Worm (Caenorhabditis elegans): ENCODE data around the gene Y27F2A.8.
"Not testable (repeated sequence)": the region's sequence is repeated elsewhere in the genome, so short reads cannot be mapped to it uniquely, and the experiment has no call there.

Gene Y27F2A.8

DNA sequence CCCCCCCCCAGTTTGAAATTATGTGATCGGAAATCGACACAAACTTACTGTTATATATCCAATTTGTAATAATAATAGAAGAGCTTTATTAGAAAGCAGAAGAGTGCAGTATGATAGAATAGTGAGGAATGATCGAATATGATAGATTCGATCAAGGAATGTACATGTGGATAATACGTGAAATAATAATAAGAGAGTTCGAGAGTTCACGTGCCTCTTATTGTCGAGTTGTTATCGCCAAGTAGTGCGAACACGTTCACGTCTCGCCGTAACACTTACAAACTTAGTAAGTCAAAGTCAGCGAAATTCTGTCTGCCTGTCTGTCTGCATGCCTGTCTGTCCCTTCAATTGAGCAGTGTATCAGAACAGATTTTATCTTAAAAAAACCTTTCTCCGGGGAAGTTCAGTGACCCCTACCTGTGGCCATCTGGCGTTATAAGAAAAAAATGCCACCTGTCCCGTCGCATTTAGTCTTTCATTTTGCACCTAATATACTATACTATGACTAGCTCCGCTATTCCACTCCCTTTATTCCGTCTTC is at the start of gene Y27F2A.8, which contains the start of gene Y27F2A.6:
Y27F2A.8 (plus strand) TSS at position 491 of the 541 bp plus-strand sequence.
Y27F2A.6 (minus strand) TSS at position 101 of the 541 bp plus-strand sequence.
- not testable (repeated sequence) for TF ChIP-seq ceh-34 (tag; optimal IDR thresholded peaks at IDR 0.05); pat-9 (tag; optimal IDR thresholded peaks at IDR 0.05); ceh-45 (GFP tag; IDR thresholded peaks at IDR 0.05)

DNA sequence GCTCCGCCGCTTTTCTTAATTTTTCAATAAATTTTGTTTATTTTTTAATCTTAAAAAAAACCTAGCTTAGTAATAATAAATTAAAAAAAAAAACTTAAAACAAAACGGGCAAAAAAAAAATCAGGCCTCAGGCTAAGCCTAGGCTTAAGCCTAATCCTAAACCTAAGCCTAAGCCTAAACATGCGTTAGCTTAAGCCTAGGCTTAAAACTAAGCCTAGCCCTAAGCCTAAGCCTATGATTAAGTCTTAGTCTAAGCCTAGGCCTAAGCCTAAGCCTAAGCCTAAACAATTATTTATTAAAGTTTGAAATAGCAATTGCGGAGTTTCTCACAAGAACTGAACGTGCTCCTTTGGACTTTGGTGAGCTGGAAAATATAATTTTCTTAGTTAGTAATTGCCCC is 48.3 kb upstream of the Y27F2A.8 start:
- no peak for TF ChIP-seq T23F11.4 (GFP tag; optimal IDR thresholded peaks at IDR 0.05)
- no peak for TF ChIP-seq ama-1 (optimal IDR thresholded peaks at IDR 0.05)
- TF ChIP-seq dve-1 (tag; optimal IDR thresholded peaks at IDR 0.05) = peak; percentile 63

DNA sequence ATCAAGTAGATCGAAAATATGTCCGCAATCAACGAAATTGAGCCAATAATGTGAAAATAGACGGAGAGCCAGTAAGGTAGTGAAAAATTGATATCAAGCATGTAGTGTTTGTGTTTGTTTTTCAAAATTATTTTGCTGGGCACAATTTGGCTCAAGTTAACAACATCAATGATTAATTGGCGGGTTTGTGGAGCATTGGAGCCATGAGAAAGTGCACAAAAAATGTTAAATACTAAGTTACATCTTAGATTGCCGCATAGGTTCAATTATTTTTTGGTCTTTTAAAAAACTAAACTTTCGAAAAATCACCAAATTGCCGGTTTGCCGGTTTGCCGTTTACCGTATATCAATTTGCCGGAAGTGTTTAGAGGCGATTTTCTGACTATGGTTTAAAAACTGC is 45.8 kb upstream of the Y27F2A.8 start, which contains the start of gene sri-54:
sri-54 (minus strand) TSS at position 101 of the 400 bp plus-strand sequence.
- no peak for TF ChIP-seq unc-86 (tag; optimal IDR thresholded peaks at IDR 0.05)
- TF ChIP-seq dve-1 (tag; optimal IDR thresholded peaks at IDR 0.05) = no peak
- no peak for TF ChIP-seq sox-2 (GFP tag; IDR thresholded peaks at IDR 0.05)
- TF ChIP-seq ets-4 (tag; optimal IDR thresholded peaks at IDR 0.05) = no peak
- no peak for TF ChIP-seq madf-2 (tag; optimal IDR thresholded peaks at IDR 0.05)
- no peak for TF ChIP-seq rnt-1 (tag; optimal IDR thresholded peaks at IDR 0.05)
- no peak for TF ChIP-seq elt-4 (tag; optimal IDR thresholded peaks at IDR 0.05)
- TF ChIP-seq ceh-2 (tag; optimal IDR thresholded peaks at IDR 0.05) = no peak
- no peak for TF ChIP-seq T23F11.4 (GFP tag; optimal IDR thresholded peaks at IDR 0.05)
- no peak for TF ChIP-seq ceh-24 (tag; optimal IDR thresholded peaks at IDR 0.05)
- no peak for TF ChIP-seq che-1 (tag; optimal IDR thresholded peaks at IDR 0.05)
- no peak for TF ChIP-seq ref-2 (tag; optimal IDR thresholded peaks at IDR 0.05)
- no peak for TF ChIP-seq nhr-11 (tag; optimal IDR thresholded peaks at IDR 0.05)
- no peak for TF ChIP-seq ceh-30 (tag; optimal IDR thresholded peaks at IDR 0.05)

DNA sequence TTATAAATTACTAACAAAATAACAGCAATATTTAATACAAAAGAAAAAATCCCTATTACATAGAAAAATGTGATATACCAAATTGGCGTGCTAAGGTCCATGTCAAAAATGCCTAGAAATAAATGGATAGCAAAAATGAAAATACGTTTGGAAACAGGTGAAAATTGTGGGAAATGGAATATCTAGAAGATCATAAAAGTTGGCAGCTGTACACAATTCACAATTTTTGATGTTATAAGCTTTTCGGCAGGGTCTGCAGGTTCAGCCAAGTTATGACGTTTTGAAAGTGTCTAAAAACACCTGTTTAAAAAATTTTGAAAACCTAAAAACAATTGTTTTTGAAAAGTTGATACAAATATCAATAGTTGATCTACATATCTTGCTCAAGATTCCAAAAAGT is 40.7 kb upstream of the Y27F2A.8 start, which contains the start of gene sri-42:
sri-42 (minus strand) TSS at position 101 of the 400 bp plus-strand sequence.
- TF ChIP-seq F13H6.1, pros-1, nhr-232 (tag; optimal IDR thresholded peaks at IDR 0.05): not testable (repeated sequence)

DNA sequence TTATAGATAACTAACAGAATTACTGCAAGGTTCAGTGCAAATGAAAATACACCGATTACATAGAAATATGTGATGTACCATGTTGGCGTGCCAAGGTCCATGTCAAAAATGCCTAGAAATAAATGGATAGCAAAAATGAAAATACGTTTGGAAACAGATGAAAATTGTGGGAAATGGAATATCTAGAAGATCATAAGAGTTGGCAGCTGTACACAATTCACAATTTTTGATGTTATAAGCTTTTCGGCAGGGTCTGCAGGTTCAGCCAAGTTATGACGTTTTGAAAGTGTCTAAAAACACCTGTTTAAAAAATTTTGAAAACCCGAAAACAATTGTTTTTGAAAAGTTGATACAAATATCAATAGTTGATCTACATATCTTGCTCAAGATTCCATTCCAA is 39.0 kb upstream of the Y27F2A.8 start, which contains the start of gene sri-43:
sri-43 (minus strand) TSS at position 101 of the 400 bp plus-strand sequence.
- TF ChIP-seq ceh-45 (GFP tag; IDR thresholded peaks at IDR 0.05); mec-3 (tag; optimal IDR thresholded peaks at IDR 0.05; ENCODE audit: borderline replicate concordance); tbx-2 (tag; optimal IDR thresholded peaks at IDR 0.05): not testable (repeated sequence)

DNA sequence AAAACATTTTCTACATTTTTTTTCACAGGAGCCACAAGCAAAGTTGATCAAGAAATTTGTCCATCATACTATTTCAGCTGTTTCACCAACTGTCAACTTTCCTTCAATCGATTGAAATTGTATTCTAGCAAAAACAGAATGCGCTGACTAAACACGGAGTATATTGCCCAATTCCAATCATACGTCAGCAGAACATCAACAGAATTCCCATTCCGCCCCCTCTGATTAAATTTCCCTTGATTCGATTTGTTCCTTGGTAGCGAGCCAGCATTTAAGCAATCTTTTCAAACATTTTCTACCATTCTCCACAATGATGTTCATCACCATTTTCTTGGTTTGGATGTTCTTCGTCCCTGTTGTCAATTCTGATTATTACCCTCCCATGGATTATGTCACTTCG is 37.7 kb upstream of the Y27F2A.8 start, which contains the start of gene T10D4.15:
T10D4.15 (plus strand) TSS at position 301 of the 400 bp plus-strand sequence.
- no peak for TF ChIP-seq fkh-6 (tag; optimal IDR thresholded peaks at IDR 0.05)
- no peak for TF ChIP-seq hlh-13 (GFP tag; optimal IDR thresholded peaks at IDR 0.05)
- TF ChIP-seq sdc-2 (tag; optimal IDR thresholded peaks at IDR 0.05) = no peak
- TF ChIP-seq pqm-1 (tag; optimal IDR thresholded peaks at IDR 0.05) = no peak

DNA sequence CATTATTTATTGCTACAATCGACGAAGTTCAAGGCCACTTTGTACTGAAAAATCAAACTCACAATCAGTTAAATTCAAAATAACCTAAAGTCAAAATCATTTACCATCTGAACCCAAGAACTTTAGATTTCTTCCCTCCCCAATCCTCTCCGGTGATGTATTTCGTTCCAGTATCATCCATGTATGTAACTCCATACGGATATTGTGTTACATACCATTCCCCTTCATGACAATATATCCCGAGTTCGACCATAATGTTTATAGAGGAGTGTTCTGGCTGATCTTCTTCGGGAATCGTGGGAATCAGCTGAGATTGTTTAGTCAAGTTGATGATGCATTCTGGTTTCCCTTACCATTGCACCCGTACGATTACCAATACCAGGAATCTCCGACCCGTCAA is 35.2 kb upstream of the Y27F2A.8 start:
- TF ChIP-seq unc-42 (tag; optimal IDR thresholded peaks at IDR 0.05) = no peak
- TF ChIP-seq hlh-8 (tag; optimal IDR thresholded peaks at IDR 0.05) = no peak
- no peak for TF ChIP-seq ttx-3 (tag; optimal IDR thresholded peaks at IDR 0.05)
- TF ChIP-seq rnt-1 (tag; optimal IDR thresholded peaks at IDR 0.05) = no peak
- no peak for TF ChIP-seq C08G9.2 (tag; optimal IDR thresholded peaks at IDR 0.05)
- no peak for TF ChIP-seq ref-2 (tag; optimal IDR thresholded peaks at IDR 0.05)
- TF ChIP-seq ceh-14 (tag; optimal IDR thresholded peaks at IDR 0.05) = no peak
- no peak for TF ChIP-seq T23F11.4 (GFP tag; optimal IDR thresholded peaks at IDR 0.05)
- no peak for TF ChIP-seq fax-1 (tag; optimal IDR thresholded peaks at IDR 0.05)

Data from whole organism, late embryonic.